Worm (Caenorhabditis elegans) whole organism, L4 larva: ENCODE results near the gene srg-51.

Source experiments
- D1046.2 ChIP-seq: fragments of 200-800 bp; sonication (Bioruptor generic); IDR thresholded peaks from 2 replicates; pipeline ENCODE4 v1.3.6; 2022; ENCODE audit warnings: missing genetic modification characterization, missing compliant biosample characterization
- F44E2.7 ChIP-seq: fragments of 200-800 bp; sonication (Bioruptor generic); IDR thresholded peaks from 2 replicates; pipeline ENCODE4 v2.1.2; 2022; ENCODE audit warnings: missing genetic modification characterization, missing compliant biosample characterization
- T20F7.1 ChIP-seq: fragments of 200-800 bp; sonication (Bioruptor generic); optimal IDR thresholded peaks from 2 replicates; lab custom pipeline; 2018; ENCODE audit warnings: mild to moderate bottlenecking, missing genetic modification characterization, missing compliant biosample characterization
- Y105C5A.15 ChIP-seq: fragments of 200-800 bp; sonication (Bioruptor generic); IDR thresholded peaks from 2 replicates; pipeline ENCODE4 v1.3.6; 2022; ENCODE audit warnings: missing genetic modification characterization, missing compliant biosample characterization
- Y48G9A.11 ChIP-seq: fragments of 200-800 bp; sonication (Bioruptor generic); IDR thresholded peaks from 2 replicates; pipeline ENCODE4 v1.3.6; 2022; ENCODE audit warnings: missing genetic modification reagents, missing genetic modification characterization, missing compliant biosample characterization
- Y75B8A.6 ChIP-seq: fragments of 200-800 bp; sonication (Bioruptor generic); IDR thresholded peaks from 2 replicates; pipeline ENCODE4 v1.3.6; 2022; ENCODE audit warnings: missing genetic modification reagents, missing genetic modification characterization, missing compliant biosample characterization
- aha-1 ChIP-seq: fragments of 150-350 bp; peaks from one replicate; lab custom pipeline; 2014; ENCODE audit warnings: missing biosample characterization, missing genetic modification characterization
- daf-16 ChIP-seq, 3 experiments: sonication (generic microtip); optimal IDR thresholded peaks; 2 replicates each; lab custom pipeline; 2016 to 2017; ENCODE audit warnings: missing genetic modification characterization in 3 of 3, missing genetic modification reagents in 3 of 3, mild to moderate bottlenecking in 2 of 3, missing compliant biosample characterization in 2 of 3, missing biosample characterization in 1 of 3, moderate library complexity in 1 of 3
- daf-19 ChIP-seq: fragments of 200-800 bp; sonication (Bioruptor generic); conservative IDR thresholded peaks from 2 replicates; pipeline ENCODE4 v1.3.6; 2022; ENCODE audit warnings: missing genetic modification characterization, missing compliant biosample characterization
- dmd-6 ChIP-seq: fragments of 200-800 bp; sonication (Bioruptor generic); IDR thresholded peaks from 2 replicates; pipeline ENCODE4 v1.3.6; 2022; ENCODE audit warnings: missing genetic modification reagents, missing genetic modification characterization, missing compliant biosample characterization
- fkh-10 ChIP-seq: fragments of 150-350 bp; optimal IDR thresholded peaks from 2 replicates; lab custom pipeline; 2014; ENCODE audit warnings: missing biosample characterization, missing genetic modification reagents, missing genetic modification characterization
- hmg-1.1 ChIP-seq: fragments of 200-800 bp; sonication (Bioruptor generic); IDR thresholded peaks from 2 replicates; pipeline ENCODE4 v1.3.6; 2022; ENCODE audit warnings: missing genetic modification reagents, missing genetic modification characterization, missing compliant biosample characterization
- lim-7 ChIP-seq: fragments of 200-800 bp; sonication (Bioruptor generic); IDR thresholded peaks from 2 replicates; pipeline ENCODE4 v1.3.6; 2022; ENCODE audit warnings: missing genetic modification characterization, missing compliant biosample characterization
- lin-1 ChIP-seq: fragments of 200-800 bp; sonication (Bioruptor generic); IDR thresholded peaks from 2 replicates; pipeline ENCODE4 v1.3.6; 2022; ENCODE audit warnings: missing genetic modification reagents, missing genetic modification characterization, missing compliant biosample characterization
- madf-5 ChIP-seq, 2 experiments: fragments of 200-800 bp; sonication (Bioruptor generic); IDR thresholded peaks; 2 replicates each; pipeline ENCODE4 v1.3.6; 2022; ENCODE audit warnings: missing compliant biosample characterization in 2 of 2, missing genetic modification characterization in 2 of 2
- madf-9 ChIP-seq: fragments of 200-800 bp; sonication (Bioruptor generic); conservative IDR thresholded peaks from 2 replicates; pipeline ENCODE4 v1.3.6; 2022; ENCODE audit warnings: missing genetic modification reagents, missing genetic modification characterization, missing compliant biosample characterization
- mdt-29 ChIP-seq: fragments of 200-800 bp; sonication (Bioruptor generic); IDR thresholded peaks from 2 replicates; pipeline ENCODE4 v1.3.6; 2022; ENCODE audit warnings: missing genetic modification reagents, missing genetic modification characterization, missing compliant biosample characterization
- mxl-2 ChIP-seq: fragments of 200-800 bp; sonication (Bioruptor generic); conservative IDR thresholded peaks from 2 replicates; pipeline ENCODE4 v1.3.6; 2022; ENCODE audit warnings: missing genetic modification reagents, missing genetic modification characterization, missing compliant biosample characterization
- nhr-111 ChIP-seq: fragments of 200-800 bp; sonication (Bioruptor generic); optimal IDR thresholded peaks from 2 replicates; lab custom pipeline; 2018; ENCODE audit warnings: mild to moderate bottlenecking, missing genetic modification characterization, missing compliant biosample characterization
- nhr-237 ChIP-seq: sonication (generic microtip); optimal IDR thresholded peaks from 2 replicates; lab custom pipeline; 2017; ENCODE audit warnings: missing biosample characterization, missing genetic modification characterization
- pha-4 ChIP-seq, 2 experiments: fragments of 150-350 bp in 1 of 2; fragments of 200-800 bp in 1 of 2; sonication (Bioruptor generic) in 1 of 2; IDR thresholded peaks in 1 of 2; optimal IDR thresholded peaks in 1 of 2; 2 replicates each; pipeline versions ENCODE4 v1.3.6 to Lab custom; 2014 to 2022; ENCODE audit warnings: missing genetic modification characterization in 2 of 2, missing genetic modification reagents in 2 of 2, missing biosample characterization in 1 of 2, missing compliant biosample characterization in 1 of 2
- php-3 ChIP-seq: fragments of 200-800 bp; sonication (Bioruptor generic); IDR thresholded peaks from 2 replicates; pipeline ENCODE4 v1.3.6; 2022; ENCODE audit warnings: missing genetic modification reagents, missing genetic modification characterization, missing compliant biosample characterization
- rbr-2 ChIP-seq: sonication (generic microtip); optimal IDR thresholded peaks from 2 replicates; lab custom pipeline; 2016; ENCODE audit warnings: missing genotype, missing genetic modification characterization, missing compliant biosample characterization
- saeg-2 ChIP-seq: fragments of 200-800 bp; sonication (Bioruptor generic); IDR thresholded peaks from 2 replicates; pipeline ENCODE4 v1.3.6; 2022; ENCODE audit warnings: missing genetic modification reagents, missing genetic modification characterization, missing compliant biosample characterization
- snpc-1.2 ChIP-seq: fragments of 200-800 bp; sonication (Bioruptor generic); IDR thresholded peaks from 2 replicates; pipeline ENCODE4 v1.3.6; 2022; ENCODE audit warnings: missing genetic modification reagents, missing genetic modification characterization, missing compliant biosample characterization
- tag-97 ChIP-seq: fragments of 200-800 bp; sonication (Bioruptor generic); IDR thresholded peaks from 2 replicates; pipeline ENCODE4 v1.3.6; 2022; ENCODE audit warnings: missing genetic modification characterization, missing compliant biosample characterization
- tra-1 ChIP-seq: fragments of 200-800 bp; sonication (Bioruptor generic); IDR thresholded peaks from 2 replicates; pipeline ENCODE4 v1.3.6; 2022; ENCODE audit warnings: missing genetic modification reagents, missing genetic modification characterization, missing compliant biosample characterization
- unc-130 ChIP-seq: sonication (generic microtip); optimal IDR thresholded peaks from 2 replicates; lab custom pipeline; 2016; ENCODE audit warnings: missing genetic modification reagents, missing genetic modification characterization, missing compliant biosample characterization
- vab-7 ChIP-seq: fragments of 200-800 bp; sonication (Bioruptor generic); IDR thresholded peaks from 2 replicates; pipeline ENCODE4 v1.3.6; 2022; ENCODE audit warnings: missing genetic modification reagents, missing genetic modification characterization, missing compliant biosample characterization
- zfp-2 ChIP-seq: sonication (generic microtip); optimal IDR thresholded peaks from 2 replicates; lab custom pipeline; 2016; ENCODE audit warnings: mild to moderate bottlenecking, missing genetic modification characterization, missing compliant biosample characterization

The srg-51 gene

ce11 chrIV:15140832-15141231 is at the start of gene srg-51:
Gene srg-51 (minus strand): TSS chrIV:15140932.
- TF ChIP-seq nhr-237 (tag; lab: Kevin White, UChicago) (no peak), Y48G9A.11 (GFP tag; lab: Robert Waterston, UW) (no peak), aha-1 (tag; lab: Kevin White, UChicago) (peak; percentile 26)

DNA sequence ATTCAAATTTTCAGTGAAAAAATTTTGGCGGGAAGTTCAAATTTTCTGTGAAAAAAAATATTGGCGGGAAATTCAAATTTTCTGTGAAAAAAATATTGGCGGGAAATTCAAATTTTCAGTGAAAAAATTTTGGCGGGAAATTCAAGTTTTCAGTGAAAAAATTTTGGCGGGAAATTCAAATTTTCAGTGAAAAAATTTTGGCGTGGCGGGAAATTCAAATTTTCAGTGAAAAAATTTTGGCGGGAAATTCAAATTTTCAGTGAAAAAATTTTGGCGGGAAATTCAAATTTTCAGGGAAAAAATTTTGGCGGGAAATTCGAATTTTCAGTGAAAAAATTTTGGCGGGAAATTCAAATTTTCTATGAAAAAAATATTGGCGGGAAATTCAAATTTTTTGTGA is 48.7 kb upstream of the srg-51 start:
- peak; percentile 60; the same call in 1 of the 2 replicates for TF ChIP-seq D1046.2
- TF ChIP-seq snpc-1.2 (GFP tag; lab: Robert Waterston, UW), result peak; percentile 66
- peak; percentile 39; the same call in 1 of the 2 replicates for TF ChIP-seq lin-1
- TF ChIP-seq php-3 (GFP tag; lab: Robert Waterston, UW), result peak; percentile 77
- TF ChIP-seq mxl-2, result 0 out of 2 replicates have a peak, but pooled peaks have one; percentile 61
- 0 out of 2 replicates have a peak, but pooled peaks have one; percentile 22 for TF ChIP-seq vab-7 (GFP tag; lab: Robert Waterston, UW)
- TF ChIP-seq lim-7 (GFP tag; lab: Robert Waterston, UW), result peak; percentile 60; the same call in 1 of the 2 replicates
- TF ChIP-seq F44E2.7, result 0 out of 2 replicates have a peak, but pooled peaks have one; percentile 18
- 0 out of 2 replicates have a peak, but pooled peaks have one; percentile 21 for TF ChIP-seq saeg-2
- peak; percentile 40; the same call in 1 of the 2 replicates for TF ChIP-seq Y105C5A.15 (GFP tag; lab: Robert Waterston, UW)
- TF ChIP-seq Y48G9A.11 (GFP tag; lab: Robert Waterston, UW), result peak; percentile 68
- TF ChIP-seq, all 104 proteins: peak for 11; not testable (repeated sequence) for 93

DNA sequence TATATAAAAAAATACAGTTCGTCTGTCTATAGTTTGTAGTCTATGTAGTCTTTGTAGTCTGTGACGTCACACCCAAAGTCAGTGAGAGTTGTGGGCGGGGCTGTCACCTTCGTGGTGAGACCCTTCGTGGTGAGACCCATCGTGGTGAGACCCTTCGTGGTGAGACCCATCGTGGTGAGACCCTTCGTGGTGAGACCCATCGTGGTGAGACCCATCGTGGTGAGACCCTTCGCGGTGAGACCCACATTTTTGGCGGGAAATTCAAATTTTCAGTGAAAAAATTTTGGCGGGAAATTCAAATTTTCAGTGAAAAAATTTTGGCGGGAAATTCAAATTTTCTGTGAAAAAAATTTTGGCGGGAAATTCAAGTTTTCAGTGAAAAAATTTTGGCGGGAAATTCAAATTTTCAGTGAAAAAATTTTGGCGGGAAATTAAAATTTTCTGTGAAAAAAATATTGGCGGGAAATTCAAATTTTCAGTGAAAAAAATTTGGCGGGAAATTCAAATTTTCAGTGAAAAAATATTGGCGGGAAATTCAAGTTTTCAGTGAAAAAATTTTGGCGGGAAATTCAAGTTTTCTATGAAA is 47.7 kb upstream of the srg-51 start:
- TF ChIP-seq Y75B8A.6 (GFP tag; lab: Robert Waterston, UW), result 0 out of 2 replicates have a peak, but pooled peaks have one; percentile 18
- TF ChIP-seq tag-97 (GFP tag; lab: Robert Waterston, UW), result 0 out of 2 replicates have a peak, but pooled peaks have one; percentile 15
- 0 out of 2 replicates have a peak, but pooled peaks have one; percentile 44 for TF ChIP-seq F44E2.7

- TF ChIP-seq hmg-1.1 (GFP tag; lab: Robert Waterston, UW) (0 out of 2 replicates have a peak, but pooled peaks have one; percentile 19), D1046.2 (0 out of 2 replicates have a peak, but pooled peaks have one; percentile 68), mdt-29 (0 out of 2 replicates have a peak, but pooled peaks have one; percentile 44), pha-4 (GFP tag; IDR thresholded peaks at IDR 0.05; lab: Robert Waterston, UW) (peak; percentile 49; the same call in 1 of the 2 replicates), pha-4 (tag; optimal IDR thresholded peaks at IDR 0.05; lab: Kevin White, UChicago) (no peak), snpc-1.2 (GFP tag; lab: Robert Waterston, UW) (peak; percentile 96), madf-9 (0 out of 2 replicates have a peak, but pooled peaks have one; percentile 8), vab-7 (GFP tag; lab: Robert Waterston, UW) (peak; percentile 53), tra-1 (no peak), unc-130 (peak; percentile 8), daf-19 (GFP tag; lab: Robert Waterston, UW) (no peak), fkh-10 (GFP tag; lab: Kevin White, UChicago) (no peak)
Measured at ce11 chrIV:15187517-15188181, 46.9 kb upstream of the srg-51 start.

- TF ChIP-seq snpc-1.2 (GFP tag; lab: Robert Waterston, UW), result peak; percentile 72; the same call in 1 of the 2 replicates
Measured at ce11 chrIV:15184065-15184464, 43.3 kb upstream of the srg-51 start.

- TF ChIP-seq madf-5 (GFP tag; IDR thresholded peaks at IDR 0.05; lab: Robert Waterston, UW) (no peak), daf-16 (GFP tag; optimal IDR thresholded peaks at IDR 0.05; lab: Kevin White, UChicago) (no peak), daf-16 (tag; optimal IDR thresholded peaks at IDR 0.05; lab: Kevin White, UChicago) (no peak), rbr-2 (tag; lab: Kevin White, UChicago) (no peak), lin-1 (no peak), zfp-2 (tag; lab: Kevin White, UChicago) (no peak), dmd-6 (GFP tag; lab: Robert Waterston, UW) (no peak), nhr-111 (no peak), T20F7.1 (GFP tag; lab: Kevin White, UChicago) (no peak), daf-19 (GFP tag; lab: Robert Waterston, UW) (no peak)
Measured at ce11 chrIV:15179615-15180014, 38.9 kb upstream of the srg-51 start, which contains the start of gene srd-23. Gene srd-23 (plus strand): TSS chrIV:15179915.
